Fruit fly (Drosophila melanogaster) whole organism, wandering third instar larva: Measurements from ENCODE around the gene Col4a1.
A peak's percentile ranks its signal among the peaks of the same experiment; 100 is the strongest.

Experiments used
- CG32264 ChIP-seq: fragments of 200-800 bp; sonication (Bioruptor generic); optimal IDR thresholded peaks from 2 replicates; lab custom pipeline; 2016; ENCODE audit warnings: missing biosample characterization, missing genetic modification characterization
- CrebA ChIP-seq: fragments of 200-800 bp; sonication (Bioruptor generic); optimal IDR thresholded peaks from 2 replicates; lab custom pipeline; 2016; ENCODE audit warnings: missing biosample characterization, mild to moderate bottlenecking, missing genetic modification characterization, borderline replicate concordance
- Dfd ChIP-seq: fragments of >200 bp; optimal IDR thresholded peaks from 2 replicates; lab custom pipeline; 2017; ENCODE audit warnings: missing biosample characterization, missing genetic modification characterization
- Dif ChIP-seq: fragments of 200-275, 200-300 bp; sonication (Bioruptor generic); optimal IDR thresholded peaks from 2 replicates; lab custom pipeline; 2018; ENCODE audit warnings: missing biosample characterization, missing genetic modification characterization; ENCODE audit not compliant: partially characterized antibody
- HLH106 ChIP-seq: fragments of 200-800 bp; optimal IDR thresholded peaks from 3 replicates; lab custom pipeline; 2019; ENCODE audit warnings: missing biosample characterization, mild to moderate bottlenecking, missing genetic modification characterization, moderate library complexity
- Hnf4 ChIP-seq: fragments of 200-800 bp; sonication (Bioruptor generic); optimal IDR thresholded peaks from 2 replicates; lab custom pipeline; 2016; ENCODE audit warnings: missing biosample characterization, mild to moderate bottlenecking, missing genetic modification characterization
- Hr78 ChIP-seq: fragments of >200 bp; optimal IDR thresholded peaks from 2 replicates; lab custom pipeline; 2017; ENCODE audit warnings: missing biosample characterization, missing genetic modification characterization
- Jra ChIP-seq: sonication (Bioruptor generic); optimal IDR thresholded peaks from 2 replicates; lab custom pipeline; 2016; ENCODE audit warnings: missing biosample characterization, missing genetic modification characterization
- Mio ChIP-seq: sonication (Bioruptor generic); optimal IDR thresholded peaks from 2 replicates; lab custom pipeline; 2016; ENCODE audit warnings: missing biosample characterization, missing genetic modification characterization
- Myc ChIP-seq: fragments of >200 bp; optimal IDR thresholded peaks from 2 replicates; lab custom pipeline; 2017
- N ChIP-seq: fragments of >200 bp; optimal IDR thresholded peaks from 2 replicates; lab custom pipeline; 2018; ENCODE audit warnings: missing biosample characterization, missing external identifiers, missing genetic modification characterization
- OdsH ChIP-seq: fragments of 200-800 bp; sonication (Bioruptor generic); optimal IDR thresholded peaks from 2 replicates; lab custom pipeline; 2016; ENCODE audit warnings: missing biosample characterization, mild to moderate bottlenecking, missing genetic modification characterization
- Rel ChIP-seq, 2 experiments: fragments of 200-800 bp; sonication (Bioruptor generic) in 1 of 2; optimal IDR thresholded peaks; 2 replicates in 1 of 2; 3 replicates in 1 of 2; lab custom pipeline; 2016 to 2019; ENCODE audit warnings: mild to moderate bottlenecking in 2 of 2, missing biosample characterization in 2 of 2, missing genetic modification characterization in 2 of 2, moderate library complexity in 1 of 2
- Sp1 ChIP-seq: fragments of 200-800 bp; sonication (Bioruptor generic); optimal IDR thresholded peaks from 3 replicates; lab custom pipeline; 2019; ENCODE audit warnings: missing biosample characterization, mild to moderate bottlenecking, missing genetic modification characterization, moderate library complexity
- br ChIP-seq: fragments of 200-800 bp; sonication (Bioruptor generic); optimal IDR thresholded peaks from 2 replicates; lab custom pipeline; 2016; ENCODE audit warnings: missing biosample characterization, missing genetic modification characterization
- brk ChIP-seq: fragments of 200-800 bp; sonication (Bioruptor generic); optimal IDR thresholded peaks from 2 replicates; lab custom pipeline; 2016; ENCODE audit warnings: missing biosample characterization, mild to moderate bottlenecking, missing genetic modification characterization
- dl ChIP-seq, 2 experiments: fragments of 175-275, 200-275 bp in 1 of 2; fragments of 200-275 bp in 1 of 2; sonication (Bioruptor generic); optimal IDR thresholded peaks; lab custom pipeline; 2018; ENCODE audit warnings: mild to moderate bottlenecking in 2 of 2, missing biosample characterization in 2 of 2, missing genetic modification characterization in 2 of 2, moderate library complexity in 2 of 2; ENCODE audit not compliant: partially characterized antibody in 2 of 2, insufficient read depth in 1 of 2
- dmrt93B ChIP-seq: fragments of 200-800 bp; sonication (Bioruptor generic); optimal IDR thresholded peaks from 2 replicates; lab custom pipeline; 2018; ENCODE audit warnings: missing biosample characterization, mild to moderate bottlenecking, missing genetic modification characterization
- dsf ChIP-seq: sonication (Bioruptor generic); optimal IDR thresholded peaks from 2 replicates; lab custom pipeline; 2016; ENCODE audit warnings: missing biosample characterization, missing genetic modification characterization, borderline replicate concordance
- ey ChIP-seq: fragments of 200-800 bp; sonication (Bioruptor generic); optimal IDR thresholded peaks from 2 replicates; lab custom pipeline; 2016; ENCODE audit warnings: missing biosample characterization, missing genetic modification characterization
- foxo ChIP-seq, 2 experiments: fragments of 200-800 bp; sonication (Bioruptor generic); optimal IDR thresholded peaks; 2 replicates in 1 of 2; 3 replicates in 1 of 2; lab custom pipeline; 2016 to 2017; ENCODE audit warnings: missing biosample characterization in 2 of 2, missing genetic modification characterization in 2 of 2
- fru ChIP-seq: fragments of 200-800 bp; sonication (Bioruptor generic); optimal IDR thresholded peaks from 3 replicates; lab custom pipeline; 2016; ENCODE audit warnings: missing biosample characterization, mild to moderate bottlenecking, missing genetic modification characterization
- h ChIP-seq: fragments of 200-800 bp; sonication (Bioruptor generic); optimal IDR thresholded peaks from 3 replicates; lab custom pipeline; 2016; ENCODE audit warnings: missing biosample characterization, mild to moderate bottlenecking, missing genetic modification characterization
- lola ChIP-seq: fragments of >200 bp; optimal IDR thresholded peaks from 2 replicates; lab custom pipeline; 2017; ENCODE audit warnings: missing biosample characterization, missing genetic modification characterization
- pan ChIP-seq: fragments of >200 bp; optimal IDR thresholded peaks from 2 replicates; lab custom pipeline; 2017
- psq ChIP-seq: fragments of 200-800 bp; sonication (Bioruptor generic); optimal IDR thresholded peaks from 3 replicates; lab custom pipeline; 2017; ENCODE audit warnings: missing biosample characterization, mild to moderate bottlenecking, missing genetic modification characterization, moderate library complexity
- rgr ChIP-seq: fragments of 200-800 bp; sonication (Bioruptor generic); optimal IDR thresholded peaks from 3 replicates; lab custom pipeline; 2016; ENCODE audit warnings: missing biosample characterization, mild to moderate bottlenecking, missing genetic modification characterization
- sage ChIP-seq: fragments of 200-800 bp; sonication (Bioruptor generic); optimal IDR thresholded peaks from 2 replicates; lab custom pipeline; 2016; ENCODE audit warnings: missing biosample characterization, mild to moderate bottlenecking, missing genetic modification characterization
- sv ChIP-seq: fragments of 200-800 bp; sonication (Bioruptor generic); optimal IDR thresholded peaks from 3 replicates; lab custom pipeline; 2016; ENCODE audit warnings: missing biosample characterization, missing genetic modification characterization
- tai ChIP-seq: sonication (Bioruptor generic); optimal IDR thresholded peaks from 2 replicates; lab custom pipeline; 2016; ENCODE audit warnings: missing biosample characterization, missing genetic modification characterization
- usp ChIP-seq: fragments of >200 bp; optimal IDR thresholded peaks from 2 replicates; lab custom pipeline; 2017; ENCODE audit warnings: missing biosample characterization, missing genetic modification characterization
- woc ChIP-seq: sonication (Bioruptor generic); optimal IDR thresholded peaks from 2 replicates; lab custom pipeline; 2016; ENCODE audit warnings: missing biosample characterization, mild to moderate bottlenecking, missing genetic modification characterization

Gene Col4a1

dm6 chr2L:5001582-5001929 lies 27.9 kb upstream of the Col4a1 start:
- TF ChIP-seq lola (no peak), sage (no peak), brk (peak; percentile 40), dl (GFP tag; optimal IDR thresholded peaks at IDR 0.05; lab: Kevin White, UChicago; ENCODE audit: insufficient read depth in 1 of 2, partially characterized antibody in 2 of 2) (no peak), pan (lab: Kevin White, UChicago) (no peak), Sp1 (GFP tag; lab: Kevin White, UChicago) (no peak), foxo (GFP tag; optimal IDR thresholded peaks at IDR 0.05; lab: Kevin White, UChicago) (peak in 1 of 2 experiments; percentile 34)

dm6 chr2L:5002031-5002430 lies 27.4 kb upstream of the Col4a1 start:
- TF ChIP-seq Rel (GFP tag; optimal IDR thresholded peaks at IDR 0.05; lab: Kevin White, UChicago) (no peak), Rel (tag; optimal IDR thresholded peaks at IDR 0.05; lab: Kevin White, UChicago) (no peak), h (GFP tag; lab: Kevin White, UChicago) (no peak), tai (GFP tag; lab: Kevin White, UChicago) (no peak), br (GFP tag; lab: Kevin White, UChicago) (no peak), N (no peak), Mio (GFP tag; lab: Kevin White, UChicago) (no peak), Hnf4 (GFP tag; lab: Kevin White, UChicago) (no peak)

DNA sequence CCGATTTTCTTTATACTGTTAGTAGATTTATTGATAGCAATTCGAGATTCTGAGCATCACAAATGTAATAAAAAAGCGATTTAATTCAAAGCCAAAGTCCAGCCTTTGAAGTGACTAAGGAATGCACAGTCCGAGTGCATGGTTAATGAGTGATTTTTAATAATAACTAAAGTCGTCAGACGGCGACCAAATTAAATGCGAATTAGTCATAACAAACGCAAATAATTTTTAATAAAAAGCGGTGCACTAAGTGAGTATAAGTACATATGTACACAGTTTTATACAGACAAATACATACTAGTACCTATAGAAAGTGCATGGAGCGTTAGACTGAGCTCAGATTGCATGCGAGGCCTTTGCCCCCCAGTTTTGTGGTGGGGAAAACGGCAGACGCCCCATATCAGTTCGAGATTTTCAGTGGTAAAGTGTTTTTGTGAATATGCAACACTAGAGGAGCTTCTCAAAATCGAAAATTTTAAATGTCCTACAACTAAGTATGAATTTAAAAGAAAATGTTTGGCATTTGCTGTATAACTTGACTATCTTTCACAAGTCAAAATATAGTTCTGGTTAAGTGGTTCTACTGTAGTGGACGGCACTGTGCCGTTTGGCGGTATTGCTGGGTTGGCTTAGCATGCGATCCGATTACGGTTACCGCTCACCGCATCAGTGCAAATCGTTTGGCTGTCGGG lies 26.6 kb upstream of the Col4a1 start:
- peak in 1 of 2 experiments; percentile 75 for TF ChIP-seq foxo (GFP tag; optimal IDR thresholded peaks at IDR 0.05; lab: Kevin White, UChicago)
- no peak for TF ChIP-seq sage
- TF ChIP-seq psq (GFP tag; lab: Kevin White, UChicago), result peak; percentile 39
- peak; percentile 62 for TF ChIP-seq br (GFP tag; lab: Kevin White, UChicago)
- TF ChIP-seq ey (GFP tag; lab: Kevin White, UChicago), result peak; percentile 78
- TF ChIP-seq dmrt93B (GFP tag; lab: Kevin White, UChicago), result no peak
- peak; percentile 13 for TF ChIP-seq tai (GFP tag; lab: Kevin White, UChicago)
- TF ChIP-seq Sp1 (GFP tag; lab: Kevin White, UChicago), result peak; percentile 46
- TF ChIP-seq Hnf4 (GFP tag; lab: Kevin White, UChicago), result peak; percentile 61
- peak; percentile 73 for TF ChIP-seq rgr
- TF ChIP-seq CG32264 (GFP tag; lab: Kevin White, UChicago), result peak; percentile 14
- no peak for TF ChIP-seq usp (GFP tag; lab: Kevin White, UChicago)
- TF ChIP-seq Jra (GFP tag; lab: Kevin White, UChicago), result peak; percentile 17
- peak; percentile 81 for TF ChIP-seq OdsH (GFP tag; lab: Kevin White, UChicago)
- no peak for TF ChIP-seq sv (GFP tag; lab: Kevin White, UChicago)
- peak; percentile 19 for TF ChIP-seq woc (GFP tag; lab: Kevin White, UChicago)
- no peak for TF ChIP-seq Myc
- TF ChIP-seq CrebA, result no peak
- peak; percentile 72 for TF ChIP-seq fru (GFP tag; lab: Kevin White, UChicago)
- TF ChIP-seq h (GFP tag; lab: Kevin White, UChicago), result peak; percentile 78
- no peak for TF ChIP-seq HLH106 (tag; lab: Kevin White, UChicago)
- TF ChIP-seq, all 38 proteins: peak for 14

dm6 chr2L:5003670-5004453 lies 25.5 kb upstream of the Col4a1 start:
- TF ChIP-seq Myc, result peak; percentile 29
- no peak for TF ChIP-seq dl (GFP tag; optimal IDR thresholded peaks at IDR 0.05; lab: Kevin White, UChicago; ENCODE audit: insufficient read depth in 1 of 2, partially characterized antibody in 2 of 2)
- TF ChIP-seq N, result peak; percentile 55

DNA sequence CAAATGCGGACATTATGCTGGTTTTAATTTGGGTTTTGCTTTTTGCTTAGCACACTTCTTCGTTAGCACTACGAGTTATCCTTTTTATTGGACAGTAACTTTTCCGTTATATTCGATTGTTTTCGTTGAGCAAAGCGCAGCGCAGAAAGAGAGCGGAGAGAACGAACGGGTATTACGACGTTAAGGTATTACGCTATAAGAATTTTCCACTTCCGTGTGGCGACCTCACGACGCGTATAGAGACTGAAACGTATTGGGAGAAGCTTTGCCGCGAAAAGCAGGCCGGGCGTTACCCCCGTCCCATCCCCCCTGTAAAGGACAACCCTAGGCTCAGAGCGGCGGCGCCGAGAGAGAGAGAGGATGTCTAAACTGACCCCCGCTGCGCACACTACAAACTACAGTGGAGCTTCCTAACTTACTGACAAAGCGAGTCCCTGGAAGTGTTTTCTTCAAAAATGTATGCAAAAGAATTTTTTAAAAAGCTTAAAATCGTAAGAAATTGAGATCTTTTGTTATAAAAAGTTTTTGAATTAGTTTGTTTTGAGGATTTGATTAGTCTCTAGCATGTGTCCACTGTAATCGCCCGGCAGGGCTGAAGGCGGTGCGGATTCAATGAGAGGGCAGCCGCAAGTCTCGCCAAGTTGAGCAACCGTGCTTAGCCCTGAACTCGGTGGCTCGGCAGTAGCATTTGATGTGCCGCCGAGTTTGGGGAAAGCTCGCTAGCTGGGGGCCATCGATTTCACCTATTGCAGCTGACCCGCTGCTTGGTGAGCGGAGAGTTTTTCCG lies 24.5 kb upstream of the Col4a1 start:
- TF ChIP-seq Dfd (GFP tag; lab: Kevin White, UChicago) (no peak), h (GFP tag; lab: Kevin White, UChicago) (peak; percentile 93), dl (GFP tag; optimal IDR thresholded peaks at IDR 0.05; lab: Kevin White, UChicago; ENCODE audit: insufficient read depth in 1 of 2, partially characterized antibody in 2 of 2) (no peak), Sp1 (GFP tag; lab: Kevin White, UChicago) (peak; percentile 86), Hr78 (no peak), CG32264 (GFP tag; lab: Kevin White, UChicago) (peak; percentile 83), Dif (GFP tag; lab: Kevin White, UChicago) (no peak), CrebA (no peak), dmrt93B (GFP tag; lab: Kevin White, UChicago) (peak; percentile 72), OdsH (GFP tag; lab: Kevin White, UChicago) (peak; percentile 91), Rel (GFP tag; optimal IDR thresholded peaks at IDR 0.05; lab: Kevin White, UChicago) (peak; percentile 57), Rel (tag; optimal IDR thresholded peaks at IDR 0.05; lab: Kevin White, UChicago) (peak; percentile 61), rgr (peak; percentile 92), br (GFP tag; lab: Kevin White, UChicago) (peak; percentile 93), dsf (GFP tag; lab: Kevin White, UChicago) (no peak), brk (peak; percentile 77), Jra (GFP tag; lab: Kevin White, UChicago) (peak; percentile 75), pan (lab: Kevin White, UChicago) (no peak), lola (no peak), ey (GFP tag; lab: Kevin White, UChicago) (peak; percentile 93), N (no peak), Hnf4 (GFP tag; lab: Kevin White, UChicago) (peak; percentile 92), fru (GFP tag; lab: Kevin White, UChicago) (peak; percentile 92), sage (peak; percentile 53), usp (GFP tag; lab: Kevin White, UChicago) (no peak), HLH106 (tag; lab: Kevin White, UChicago) (peak; percentile 89), psq (GFP tag; lab: Kevin White, UChicago) (peak; percentile 83), Myc (no peak)
